Worm (Caenorhabditis elegans) whole organism, L2 larva: ENCODE results near the gene nmur-2.

Experiments
- C34F6.9 ChIP-seq: fragments of 150-350 bp; optimal IDR thresholded peaks from 2 replicates; lab custom pipeline; 2014; ENCODE audit warnings: missing biosample characterization, missing genetic modification characterization
- F13H6.1 ChIP-seq: sonication (generic microtip); optimal IDR thresholded peaks from 2 replicates; lab custom pipeline; 2016; ENCODE audit warnings: missing genetic modification characterization, missing compliant biosample characterization
- R02D3.7 ChIP-seq: fragments of 150-350 bp; optimal IDR thresholded peaks from 2 replicates; lab custom pipeline; 2014; ENCODE audit warnings: missing biosample characterization, missing genetic modification characterization
- Y55F3AM.14 ChIP-seq: fragments of 200-800 bp; sonication (Bioruptor generic); optimal IDR thresholded peaks from 2 replicates; lab custom pipeline; 2018; ENCODE audit warnings: mild to moderate bottlenecking, missing genetic modification characterization, missing compliant biosample characterization
- ZK546.5 ChIP-seq: sonication (generic microtip); optimal IDR thresholded peaks from 2 replicates; lab custom pipeline; 2017; ENCODE audit warnings: missing biosample characterization, missing genetic modification characterization
- aly-2 ChIP-seq: fragments of 150-350 bp; optimal IDR thresholded peaks from 2 replicates; lab custom pipeline; 2014; ENCODE audit warnings: missing biosample characterization, missing genetic modification characterization
- ama-1 ChIP-seq: fragments of 150-350 bp; optimal IDR thresholded peaks from 2 replicates; lab custom pipeline; 2018; ENCODE audit warnings: inconsistent platforms
- blmp-1 ChIP-seq: sonication (generic microtip); optimal IDR thresholded peaks from 2 replicates; lab custom pipeline; 2017; ENCODE audit warnings: missing genetic modification characterization, mild to moderate bottlenecking, missing compliant biosample characterization, antibody characterized with exemption, moderate library complexity; ENCODE audit not compliant: insufficient read depth
- ceh-16 ChIP-seq: fragments of 150-350 bp; optimal IDR thresholded peaks from 2 replicates; lab custom pipeline; 2014; ENCODE audit warnings: missing biosample characterization, missing genetic modification characterization
- ceh-82 ChIP-seq: fragments of 150-350 bp; optimal IDR thresholded peaks from 2 replicates; lab custom pipeline; 2014; ENCODE audit warnings: missing biosample characterization, missing genetic modification characterization
- egl-27 ChIP-seq: sonication (generic microtip); optimal IDR thresholded peaks from 3 replicates; lab custom pipeline; 2017; ENCODE audit warnings: missing biosample characterization, missing genetic modification reagents, missing genetic modification characterization
- elt-1 ChIP-seq: fragments of 150-350 bp; optimal IDR thresholded peaks from 2 replicates; lab custom pipeline; 2014; ENCODE audit warnings: missing biosample characterization, missing genetic modification characterization
- elt-3 ChIP-seq: sonication (generic microtip); optimal IDR thresholded peaks from 2 replicates; lab custom pipeline; 2017; ENCODE audit warnings: missing biosample characterization, missing genetic modification characterization
- gmeb-1 ChIP-seq: fragments of 150-350 bp; optimal IDR thresholded peaks from 2 replicates; lab custom pipeline; 2014; ENCODE audit warnings: missing biosample characterization, missing genetic modification characterization
- lin-11 ChIP-seq: fragments of 150-350 bp; sonication (generic microtip); optimal IDR thresholded peaks from 2 replicates; lab custom pipeline; 2014; ENCODE audit warnings: missing biosample characterization, missing genetic modification characterization, inconsistent platforms, mixed read lengths
- lsy-2 ChIP-seq, 2 experiments: fragments of 150-350 bp in 1 of 2; sonication (generic microtip) in 1 of 2; optimal IDR thresholded peaks; 2 replicates each; lab custom pipeline; 2014 to 2017; ENCODE audit warnings: missing biosample characterization in 2 of 2, missing genetic modification characterization in 2 of 2
- mbf-1 ChIP-seq: sonication (generic microtip); optimal IDR thresholded peaks from 2 replicates; lab custom pipeline; 2017; ENCODE audit warnings: missing biosample characterization, missing genetic modification characterization
- mdl-1 ChIP-seq, 2 experiments: fragments of 150-350 bp in 1 of 2; sonication (generic microtip) in 1 of 2; optimal IDR thresholded peaks; 2 replicates each; lab custom pipeline; 2017; ENCODE audit warnings: missing biosample characterization in 2 of 2, missing genetic modification characterization in 2 of 2
- nhr-10 ChIP-seq: sonication (generic microtip); optimal IDR thresholded peaks from 2 replicates; lab custom pipeline; 2017; ENCODE audit warnings: missing biosample characterization, missing genetic modification characterization
- nhr-11 ChIP-seq: fragments of 150-350 bp; optimal IDR thresholded peaks from 2 replicates; lab custom pipeline; 2014; ENCODE audit warnings: missing biosample characterization, missing genetic modification characterization
- nhr-12 ChIP-seq: fragments of 150-350 bp; optimal IDR thresholded peaks from 2 replicates; lab custom pipeline; 2014; ENCODE audit warnings: missing biosample characterization, missing genetic modification characterization
- nhr-129 ChIP-seq: fragments of 150-350 bp; optimal IDR thresholded peaks from 2 replicates; lab custom pipeline; 2014; ENCODE audit warnings: missing biosample characterization, missing genetic modification characterization
- nhr-237 ChIP-seq: fragments of 150-350 bp; optimal IDR thresholded peaks from 2 replicates; lab custom pipeline; 2014; ENCODE audit warnings: missing biosample characterization, missing genetic modification characterization
- nhr-25 ChIP-seq: fragments of 150-350 bp; sonication (generic microtip); optimal IDR thresholded peaks from 3 replicates; lab custom pipeline; 2014; ENCODE audit warnings: missing biosample characterization, missing genetic modification characterization
- nhr-6 ChIP-seq: fragments of 150-350 bp; optimal IDR thresholded peaks from 2 replicates; lab custom pipeline; 2014; ENCODE audit warnings: missing biosample characterization, missing genetic modification characterization
- nhr-77 ChIP-seq: fragments of 150-350 bp; optimal IDR thresholded peaks from 2 replicates; lab custom pipeline; 2014; ENCODE audit warnings: missing biosample characterization, missing genetic modification characterization
- peb-1 ChIP-seq: fragments of 150-350 bp; optimal IDR thresholded peaks from 2 replicates; lab custom pipeline; 2014; ENCODE audit warnings: missing biosample characterization, missing genetic modification characterization
- sem-4 ChIP-seq: fragments of 150-350 bp; optimal IDR thresholded peaks from 2 replicates; lab custom pipeline; 2014; ENCODE audit warnings: missing biosample characterization, missing genetic modification reagents, missing genetic modification characterization
- sma-3 ChIP-seq: sonication (generic microtip); optimal IDR thresholded peaks from 2 replicates; lab custom pipeline; 2016; ENCODE audit warnings: missing genetic modification reagents, missing genetic modification characterization, missing compliant biosample characterization
- sma-9 ChIP-seq, 2 experiments: fragments of 150-350 bp in 1 of 2; sonication (generic microtip) in 1 of 2; optimal IDR thresholded peaks; 2 replicates each; lab custom pipeline; 2014 to 2016; ENCODE audit warnings: missing genetic modification characterization in 2 of 2, mild to moderate bottlenecking in 1 of 2, missing biosample characterization in 1 of 2, missing compliant biosample characterization in 1 of 2, missing genetic modification reagents in 1 of 2, moderate library complexity in 1 of 2
- snpc-4 ChIP-seq: fragments of 150-350 bp; optimal IDR thresholded peaks from 2 replicates; lab custom pipeline; 2014; ENCODE audit warnings: missing biosample characterization, missing genetic modification characterization
- unc-39 ChIP-seq: fragments of 150-350 bp; optimal IDR thresholded peaks from 2 replicates; lab custom pipeline; 2014; ENCODE audit warnings: missing biosample characterization, missing genetic modification characterization
- unc-55 ChIP-seq: fragments of 150-350 bp; sonication (generic microtip); optimal IDR thresholded peaks from 3 replicates; lab custom pipeline; 2014; ENCODE audit warnings: missing biosample characterization, missing genetic modification reagents, missing genetic modification characterization
- unc-62 ChIP-seq: fragments of 150-350 bp; optimal IDR thresholded peaks from 2 replicates; lab custom pipeline; 2014; ENCODE audit warnings: missing biosample characterization, missing genetic modification reagents, missing genetic modification characterization
- ztf-1 ChIP-seq: fragments of 200-800 bp; sonication (Bioruptor generic); conservative IDR thresholded peaks from 2 replicates; pipeline ENCODE4 v1.3.6; 2022; ENCODE audit warnings: missing genetic modification characterization, missing compliant biosample characterization
- ztf-4 ChIP-seq: fragments of 150-350 bp; optimal IDR thresholded peaks from 2 replicates; lab custom pipeline; 2014; ENCODE audit warnings: missing biosample characterization, missing genetic modification characterization

Gene nmur-2

DNA sequence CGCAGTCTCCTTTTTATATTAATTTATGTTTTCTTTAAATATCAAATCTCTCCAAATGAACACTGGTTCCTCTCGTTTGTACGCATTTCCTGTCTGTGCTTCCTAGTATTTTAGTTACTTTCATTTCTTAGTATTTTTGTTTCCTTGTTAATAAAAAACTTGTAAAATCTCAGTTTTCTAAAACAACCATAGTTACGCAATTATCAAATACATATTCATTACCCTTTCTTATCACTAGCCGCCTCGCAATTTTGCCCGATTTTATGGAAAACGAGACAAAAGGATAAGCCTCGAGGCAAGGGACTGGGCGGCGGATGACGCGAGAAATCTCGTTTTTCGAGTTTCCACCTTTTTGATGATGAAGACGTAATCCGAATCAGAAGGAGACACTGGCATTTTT is 13.5 kb downstream of the nmur-2 start, which contains the start of gene C50D2.1:
TSS of gene C50D2.1 (plus strand) at position 301 of the 400 bp plus-strand sequence.
- TF ChIP-seq mdl-1 (tag; optimal IDR thresholded peaks at IDR 0.05; lab: Kevin White, UChicago) (no peak), sma-3 (no peak), ztf-1 (no peak), elt-1 (tag; lab: Kevin White, UChicago) (no peak), elt-3 (no peak), blmp-1 (tag; lab: Kevin White, UChicago) (no peak), unc-62 (GFP tag; lab: Kevin White, UChicago) (no peak), nhr-6 (tag; lab: Kevin White, UChicago) (no peak), C34F6.9 (no peak), gmeb-1 (tag; lab: Kevin White, UChicago) (no peak), nhr-25 (tag; lab: Kevin White, UChicago) (no peak), lsy-2 (tag; optimal IDR thresholded peaks at IDR 0.05; lab: Kevin White, UChicago) (no peak), nhr-11 (tag; lab: Kevin White, UChicago) (no peak)
- TF ChIP-seq, all 48 proteins: peak for 0

DNA sequence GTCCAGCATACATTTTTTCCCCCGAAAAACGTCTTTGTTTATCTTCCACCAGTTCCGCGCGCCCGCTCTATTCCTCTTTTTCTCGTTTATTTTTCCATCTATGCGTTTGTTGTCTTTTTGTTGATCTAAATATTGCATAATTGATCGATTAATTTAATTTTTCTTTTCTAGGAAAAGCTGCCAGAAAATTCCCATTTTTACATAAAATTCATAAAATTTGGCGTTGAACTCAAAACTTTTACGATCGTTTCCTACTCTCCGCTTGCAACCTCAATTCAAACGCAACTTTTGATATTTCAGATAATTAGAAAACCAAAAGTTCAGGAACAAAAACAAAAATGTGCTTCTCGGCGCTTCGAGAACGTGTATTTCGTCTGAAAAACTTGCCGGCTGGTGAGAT is 15.9 kb downstream of the nmur-2 start, which contains the start of gene C50D2.2:
TSS of gene C50D2.2 (plus strand) at position 301 of the 400 bp plus-strand sequence.
- TF ChIP-seq Y55F3AM.14: no peak
- TF ChIP-seq aly-2 (tag; lab: Kevin White, UChicago): no peak
- TF ChIP-seq nhr-237 (tag; lab: Kevin White, UChicago): no peak
- TF ChIP-seq nhr-12: no peak
- no peak for TF ChIP-seq sem-4
- TF ChIP-seq unc-55 (GFP tag; lab: Kevin White, UChicago): no peak
- no peak for TF ChIP-seq ZK546.5 (tag; lab: Kevin White, UChicago)
- TF ChIP-seq sma-3: no peak
- no peak for TF ChIP-seq R02D3.7 (tag; lab: Kevin White, UChicago)
- no peak for TF ChIP-seq lin-11 (tag; lab: Kevin White, UChicago)
- no peak for TF ChIP-seq ceh-82 (tag; lab: Kevin White, UChicago)

DNA sequence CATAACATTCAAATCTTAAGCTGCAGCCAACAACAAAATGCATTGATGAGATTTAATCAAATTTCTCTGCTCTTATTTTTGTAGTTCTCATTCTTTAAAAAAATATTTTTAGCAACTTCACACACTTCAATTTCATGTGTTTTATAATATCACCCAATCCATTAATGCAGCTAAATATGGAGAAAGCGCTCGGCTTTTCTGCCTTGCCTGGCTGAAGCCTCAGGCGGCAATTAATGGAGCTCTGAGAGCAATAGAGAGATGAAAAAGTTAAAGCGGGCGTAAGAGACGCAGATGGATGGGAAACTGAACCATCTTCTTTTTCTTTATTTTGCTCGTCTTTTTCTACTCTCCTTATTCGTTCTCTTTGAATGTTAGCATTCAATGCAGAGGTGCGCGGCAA is 17.1 kb downstream of the nmur-2 start:
- TF ChIP-seq peb-1 (tag; lab: Kevin White, UChicago) (no peak), aly-2 (tag; lab: Kevin White, UChicago) (no peak), nhr-129 (tag; lab: Kevin White, UChicago) (no peak), sma-3 (no peak), lin-11 (tag; lab: Kevin White, UChicago) (no peak), nhr-11 (tag; lab: Kevin White, UChicago) (no peak), sma-9 (GFP tag; optimal IDR thresholded peaks at IDR 0.05; lab: Kevin White, UChicago) (no peak), sma-9 (tag; optimal IDR thresholded peaks at IDR 0.05; lab: Kevin White, UChicago) (no peak), gmeb-1 (tag; lab: Kevin White, UChicago) (no peak), nhr-77 (no peak), blmp-1 (tag; lab: Kevin White, UChicago) (no peak), elt-1 (tag; lab: Kevin White, UChicago) (no peak), ZK546.5 (tag; lab: Kevin White, UChicago) (no peak), mbf-1 (no peak), ceh-16 (no peak), ceh-82 (tag; lab: Kevin White, UChicago) (no peak), C34F6.9 (no peak), nhr-10 (no peak), F13H6.1 (tag; lab: Kevin White, UChicago) (no peak), sem-4 (no peak)
- TF ChIP-seq, all 48 proteins: peak for 0

DNA sequence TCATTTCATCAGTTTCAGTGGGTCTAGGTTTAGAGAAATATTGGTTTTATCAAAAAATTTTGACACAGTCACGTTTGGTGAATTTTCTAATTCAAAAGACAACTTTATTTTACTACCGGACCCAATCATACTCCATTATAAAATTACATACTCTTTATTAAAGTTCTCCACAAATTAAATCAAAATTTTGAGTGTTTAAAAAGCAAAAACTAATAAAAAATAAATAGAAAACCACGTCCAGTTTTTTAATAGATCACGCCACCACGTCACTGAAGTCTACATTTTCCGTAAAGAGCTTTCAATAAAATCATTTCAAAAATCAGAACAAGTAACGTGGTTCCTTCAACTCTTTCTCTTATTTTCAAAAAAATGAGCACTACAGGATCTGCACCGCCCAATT is 18.9 kb downstream of the nmur-2 start, which contains the start of gene txt-1:
TSS of gene txt-1 (plus strand) at position 301 of the 400 bp plus-strand sequence.
- no peak for TF ChIP-seq egl-27
- TF ChIP-seq ztf-1: no peak
- TF ChIP-seq nhr-129 (tag; lab: Kevin White, UChicago): no peak
- no peak for TF ChIP-seq unc-39 (tag; lab: Kevin White, UChicago)
- no peak for TF ChIP-seq sem-4
- no peak for TF ChIP-seq mdl-1 (tag; optimal IDR thresholded peaks at IDR 0.05; lab: Kevin White, UChicago)
- no peak for TF ChIP-seq blmp-1 (tag; lab: Kevin White, UChicago)
- TF ChIP-seq, all 48 proteins: peak for 0

DNA sequence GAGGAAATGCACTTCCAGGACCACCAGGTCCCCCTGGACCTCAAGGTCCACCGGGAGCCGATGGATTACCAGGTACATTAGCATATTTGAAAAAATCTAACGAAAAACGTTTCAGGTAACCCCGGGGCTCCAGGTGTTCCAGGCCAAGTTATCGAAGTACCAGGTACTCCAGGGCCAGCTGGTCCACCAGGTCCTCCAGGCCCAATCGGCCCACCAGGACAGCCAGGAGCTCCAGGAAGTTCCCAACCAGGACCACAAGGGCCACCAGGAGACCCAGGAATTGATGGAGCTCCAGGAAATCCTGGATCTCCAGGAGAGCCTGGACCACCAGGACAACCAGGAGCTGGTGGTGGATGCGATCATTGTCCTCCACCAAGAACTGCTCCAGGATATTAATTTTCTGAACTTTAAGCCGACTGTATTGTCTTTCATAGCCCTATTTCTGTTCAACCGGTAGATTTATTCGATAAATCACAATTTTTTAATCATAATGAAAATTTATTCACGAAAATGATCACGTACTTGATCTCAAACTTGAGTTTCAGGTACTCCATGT is 19.4 kb downstream of the nmur-2 start:
- no peak for TF ChIP-seq egl-27
- TF ChIP-seq aly-2 (tag; lab: Kevin White, UChicago): no peak
- no peak for TF ChIP-seq ztf-4 (tag; lab: Kevin White, UChicago)
- TF ChIP-seq nhr-10: no peak
- no peak for TF ChIP-seq lsy-2 (tag; optimal IDR thresholded peaks at IDR 0.05; lab: Kevin White, UChicago)
- no peak for TF ChIP-seq nhr-77
- no peak for TF ChIP-seq snpc-4
- no peak for TF ChIP-seq nhr-6 (tag; lab: Kevin White, UChicago)
- no peak for TF ChIP-seq nhr-12
- no peak for TF ChIP-seq peb-1 (tag; lab: Kevin White, UChicago)
- no peak for TF ChIP-seq sma-3
- no peak for TF ChIP-seq unc-39 (tag; lab: Kevin White, UChicago)
- TF ChIP-seq F13H6.1 (tag; lab: Kevin White, UChicago): no peak
- TF ChIP-seq ama-1 (lab: Kevin White, UChicago): no peak
